Fruit fly (Drosophila melanogaster): ENCODE data around the gene Mal-B1.

DNA sequence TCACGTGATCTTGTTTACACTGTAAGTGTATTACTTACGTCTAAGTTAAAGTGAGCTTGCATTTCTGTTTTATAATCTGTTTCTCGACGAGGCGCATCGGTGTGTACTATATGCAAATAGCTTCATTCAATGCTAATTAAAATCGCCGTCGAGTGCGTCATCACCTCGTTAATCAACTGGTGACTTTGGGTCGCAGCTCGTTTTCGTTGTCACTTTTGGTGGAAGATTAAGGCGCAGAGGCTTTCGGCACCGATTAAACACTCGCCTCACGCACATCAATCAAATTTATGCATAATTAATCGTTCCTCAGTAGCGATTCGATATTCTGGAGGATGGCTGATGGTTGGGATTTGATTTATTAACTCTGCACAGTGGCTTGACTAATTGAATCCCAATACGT is 2.7 kb upstream of the Mal-B1 start:
- TF ChIP-seq Snoo (tag; optimal IDR thresholded peaks at IDR 0.05), result no peak
- TF ChIP-seq EcR (GFP tag; optimal IDR thresholded peaks at IDR 0.05), result no peak
- no peak for TF ChIP-seq CG9948 (tag; optimal IDR thresholded peaks at IDR 0.05)
- no peak for TF ChIP-seq CG15710 (tag; optimal IDR thresholded peaks at IDR 0.05)
- TF ChIP-seq CG8301 (tag; optimal IDR thresholded peaks at IDR 0.05), result no peak
- TF ChIP-seq CG4496 (GFP tag; IDR thresholded peaks at IDR 0.05), result no peak
- no peak for TF ChIP-seq Pif1A (GFP tag; optimal IDR thresholded peaks at IDR 0.05)
- no peak for TF ChIP-seq rn (GFP tag; IDR thresholded peaks at IDR 0.05)
- TF ChIP-seq CG14655 (GFP tag; optimal IDR thresholded peaks at IDR 0.05), result no peak
- TF ChIP-seq fd96Ca (GFP tag; IDR thresholded peaks at IDR 0.05), result no peak
- no peak for TF ChIP-seq CG12605 (GFP tag; IDR thresholded peaks at IDR 0.05)
- no peak for TF ChIP-seq CG10348 (GFP tag; IDR thresholded peaks at IDR 0.05)

All from whole organism, pupa.